Fruit fly (Drosophila melanogaster): ENCODE data around the gene CG46521.
"Not testable (repeated sequence)": the region's sequence is repeated elsewhere in the genome, so short reads cannot be mapped to it uniquely, and the experiment has no call there.

The CG46521 gene

DNA sequence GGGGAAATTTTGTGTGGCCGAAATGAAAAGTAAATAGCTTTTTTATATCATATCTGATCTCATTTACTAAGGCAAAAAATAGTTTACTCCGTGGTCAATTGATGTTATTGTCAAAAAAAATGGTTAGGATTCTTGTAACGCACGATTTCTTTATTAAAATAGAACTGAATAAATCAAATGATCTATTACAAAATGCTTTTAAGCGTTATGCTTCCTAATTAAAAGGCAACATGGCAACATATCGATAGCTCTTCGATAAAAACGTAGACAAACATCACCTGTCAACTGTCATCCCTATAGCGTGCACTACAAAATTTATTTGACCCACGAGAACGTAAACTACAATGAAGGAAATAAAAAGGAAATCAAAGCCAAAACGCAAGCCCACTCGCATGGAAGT is 4.9 kb downstream of the CG46521 start, which contains the start of gene CG46522:
TSS of gene CG46522 (plus strand) at position 301 of the 400 bp plus-strand sequence.
- TF ChIP-seq CG8119 (GFP tag; IDR thresholded peaks at IDR 0.05); spab (GFP tag; optimal IDR thresholded peaks at IDR 0.05); Blimp-1 (GFP tag; optimal IDR thresholded peaks at IDR 0.05): not testable (repeated sequence)

dm6 chrX:22251282-22251681 is 9.9 kb downstream of the CG46521 start, which contains the start of gene CG41562:
Gene CG41562, plus strand, starts transcription at chrX:22251582.
- not testable (repeated sequence) for TF ChIP-seq fd59A, CG10631, topi (GFP tag; optimal IDR thresholded peaks at IDR 0.05)
